Fruit fly (Drosophila melanogaster) ovary, adult (tissue): ENCODE data around the gene RnpS1.
A peak's percentile ranks its signal among the peaks of the same experiment; 100 is the strongest.

ENCODE experiments used
- CG17801 ChIP-seq: fragments of 200-800 bp; optimal IDR thresholded peaks from 2 replicates; lab custom pipeline; 2019; ENCODE audit warnings: missing biosample characterization, mild to moderate bottlenecking, missing genetic modification characterization, moderate library complexity; ENCODE audit not compliant: partially characterized antibody

RnpS1 gene

DNA sequence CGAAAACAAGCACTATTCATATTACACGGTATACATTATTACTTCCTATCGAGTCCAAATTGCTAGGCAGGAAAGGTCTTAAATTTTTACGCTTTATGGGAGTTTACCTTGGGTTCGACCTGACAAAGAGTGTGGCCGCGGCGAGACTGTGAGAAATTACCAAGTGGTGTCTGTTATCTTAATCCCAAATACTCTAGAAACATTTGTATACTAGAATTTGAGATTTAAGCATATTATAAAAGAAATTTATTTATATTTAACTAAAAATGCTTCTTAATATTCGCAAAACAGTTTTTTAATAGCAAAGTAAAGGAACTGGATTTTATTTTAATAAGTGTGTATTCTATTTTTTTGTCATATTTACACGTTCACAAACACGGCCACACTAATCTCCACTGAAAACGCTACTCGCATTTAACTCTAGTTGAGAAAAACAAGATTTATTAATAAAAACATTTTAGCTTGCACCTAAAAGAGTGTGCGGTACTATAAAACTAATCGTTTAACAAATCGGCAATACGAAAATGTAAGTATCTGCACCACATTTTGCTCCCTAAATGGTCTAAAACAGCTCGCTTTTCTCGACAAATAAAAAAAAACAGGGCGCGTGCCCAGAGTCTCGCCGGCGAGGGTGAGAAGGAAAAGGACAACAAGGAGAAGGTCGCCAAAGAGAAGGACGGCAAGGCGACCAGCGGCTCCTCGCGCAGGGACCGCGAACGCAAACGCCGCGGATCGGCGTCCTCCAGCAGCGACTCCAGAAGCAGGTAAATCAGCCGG is at the start of gene RnpS1, which contains the start of gene mura:
Gene RnpS1 (plus strand): TSS at position 376 of the 777 bp plus-strand sequence.
Gene mura (minus strand): TSS at position 148 of the 777 bp plus-strand sequence.
- TF ChIP-seq CG17801: no peak

DNA sequence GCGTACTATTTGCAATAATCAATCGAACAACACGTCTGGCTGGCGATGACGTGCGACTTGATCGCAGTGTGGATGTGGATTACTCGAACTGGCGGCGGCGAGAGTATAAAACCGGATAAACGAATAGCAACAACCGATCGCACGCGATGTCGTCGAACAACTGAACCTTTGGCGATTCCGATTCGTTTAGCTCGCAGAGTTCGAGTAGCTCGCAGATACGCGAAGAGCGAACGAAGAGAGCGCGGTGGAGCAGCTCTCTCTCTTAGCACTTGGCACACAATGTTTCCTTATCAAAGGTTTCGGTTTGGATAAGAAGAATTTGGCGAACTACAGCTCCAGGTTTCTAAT is 49.4 kb upstream of the RnpS1 start, which contains the start of gene RhoL:
Gene RhoL (minus strand): TSS at position 166 of the 348 bp plus-strand sequence.
- TF ChIP-seq CG17801: peak; percentile 68

DNA sequence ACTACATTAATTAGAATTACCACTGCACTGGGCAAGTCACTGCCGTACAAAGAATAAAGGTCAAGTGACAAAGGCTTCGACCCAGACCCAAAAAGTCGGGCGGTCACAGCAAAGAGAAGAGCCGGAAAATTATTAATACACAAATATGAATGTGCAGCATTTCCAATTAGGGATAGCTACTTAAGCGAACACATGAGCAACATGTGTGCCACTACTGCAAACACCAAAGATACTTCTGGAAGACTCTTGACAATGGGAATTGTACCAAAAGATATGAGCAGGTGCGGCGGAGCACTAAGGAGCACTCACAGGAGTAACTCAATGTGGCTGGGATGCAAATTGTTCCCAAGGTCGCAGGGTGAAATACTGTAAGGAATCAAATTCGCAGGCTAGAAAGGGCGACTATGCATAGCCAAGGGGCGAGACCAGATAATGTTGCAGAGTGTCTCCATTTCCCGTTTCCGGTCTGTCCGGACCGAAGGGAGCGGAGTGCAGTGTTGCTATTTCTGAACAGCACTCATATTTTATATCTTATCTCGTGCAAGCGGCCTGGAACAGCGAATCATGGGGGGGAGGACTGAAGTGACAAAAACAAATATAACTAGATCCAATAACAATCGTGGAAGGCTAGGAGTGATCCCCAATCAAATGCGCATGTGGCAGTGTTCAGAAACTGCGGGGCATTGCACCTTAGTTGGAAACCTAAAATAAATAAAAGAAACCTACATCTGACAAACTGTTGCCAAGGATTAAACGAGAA is 48.3 kb upstream of the RnpS1 start:
- no peak for TF ChIP-seq CG17801

DNA sequence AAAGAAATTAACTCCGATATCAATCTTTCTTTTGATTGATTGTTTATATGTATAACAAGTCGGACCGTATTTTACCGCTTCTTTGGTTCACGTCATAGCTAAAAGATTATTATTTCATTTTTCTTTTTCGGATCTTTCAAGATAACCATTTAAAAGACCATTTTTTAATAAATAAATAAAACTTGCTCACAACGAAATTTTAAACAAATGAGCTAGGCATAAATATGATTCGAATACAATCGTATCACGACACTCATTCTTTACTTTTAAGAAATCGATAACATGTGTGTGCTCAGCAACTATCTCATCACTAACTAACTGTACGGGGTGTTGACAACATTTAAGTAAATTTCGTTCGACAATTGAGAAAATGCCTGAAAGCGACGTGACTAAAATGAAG is 47.5 kb upstream of the RnpS1 start, which contains the start of gene CG8149:
Gene CG8149 (plus strand): TSS at position 302 of the 400 bp plus-strand sequence.
- TF ChIP-seq CG17801: peak; percentile 28

DNA sequence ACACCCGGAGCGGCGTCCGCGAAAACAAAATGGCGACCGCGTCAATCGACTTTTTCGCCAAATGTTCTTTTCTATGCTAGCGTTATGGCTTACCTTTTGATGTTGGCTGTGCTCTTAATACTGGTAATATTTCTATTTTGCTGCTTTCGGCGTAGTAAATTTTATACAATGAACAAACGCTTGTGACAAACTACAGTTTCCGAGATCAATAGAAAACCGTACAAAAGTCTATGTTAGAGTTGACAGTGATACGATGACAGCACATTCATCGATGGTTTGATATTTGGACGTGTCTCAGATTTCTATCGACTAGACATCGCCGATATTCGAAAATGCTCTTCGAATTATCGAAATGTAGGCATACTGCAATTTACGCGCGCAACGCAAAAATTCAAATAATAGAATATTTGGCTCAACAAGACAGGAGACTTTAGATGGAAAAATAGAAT is 41.7 kb upstream of the RnpS1 start, which contains the start of gene rump:
Gene rump (minus strand): TSS at position 255 of the 449 bp plus-strand sequence.
- TF ChIP-seq CG17801: no peak

DNA sequence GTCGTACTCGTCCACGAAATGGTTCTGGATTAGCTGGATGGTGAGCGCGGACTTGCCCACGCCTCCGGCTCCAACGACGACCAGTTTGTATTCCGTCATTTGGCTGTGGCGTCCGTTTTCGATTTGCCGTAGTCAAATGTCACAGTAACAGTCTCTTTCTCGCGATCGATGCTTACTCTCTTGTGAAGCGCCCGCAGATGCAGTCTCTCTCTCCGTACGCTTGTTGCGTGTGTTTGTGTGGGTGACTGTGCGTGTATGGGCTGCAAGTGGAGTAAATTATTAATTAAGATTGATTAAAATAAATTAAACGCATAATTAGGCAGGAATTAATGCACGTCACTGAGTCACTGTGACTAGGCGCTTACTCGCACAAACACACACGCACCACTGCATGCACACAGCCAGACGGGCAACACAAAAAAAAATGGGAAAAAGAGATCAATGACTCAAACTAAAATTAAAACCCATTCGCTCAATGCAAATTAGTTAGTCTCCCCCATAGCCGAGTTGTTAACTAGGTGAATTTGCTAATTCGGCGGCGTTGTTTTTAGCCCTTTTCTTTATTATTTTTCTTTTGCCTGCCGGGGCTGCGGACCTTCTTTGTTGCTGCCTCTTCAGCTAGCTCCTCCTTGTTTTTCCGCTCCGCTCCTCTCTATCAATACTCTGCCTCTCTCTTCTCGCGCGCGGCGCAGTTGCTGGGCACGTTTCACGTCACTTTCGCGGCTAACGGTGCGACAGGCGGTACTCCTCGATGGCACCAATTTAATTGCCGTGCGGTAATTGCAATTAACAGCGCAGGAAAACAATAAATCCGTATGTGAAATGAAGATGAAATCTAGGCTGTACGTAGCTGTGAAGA is 39.4 kb upstream of the RnpS1 start:
- TF ChIP-seq CG17801: no peak

DNA sequence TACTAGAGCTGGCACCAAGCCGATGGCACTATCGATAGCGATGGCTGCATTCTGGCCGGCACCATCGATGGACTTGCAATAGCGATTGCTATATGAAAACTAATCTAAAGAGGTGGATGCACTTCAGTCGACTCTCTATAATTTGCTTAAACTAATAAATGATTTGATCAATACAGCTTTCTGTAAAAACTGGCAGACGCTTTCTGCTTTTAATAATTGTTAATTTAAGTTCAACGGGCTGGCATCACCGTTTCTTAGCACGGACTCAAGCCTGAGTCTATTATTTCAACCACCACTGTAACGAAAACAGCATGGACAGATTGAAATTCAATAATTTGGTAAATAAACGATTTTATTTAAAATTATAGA is 38.8 kb upstream of the RnpS1 start, which contains the start of the genes Ras85D and Rlb1:
Gene Ras85D (minus strand): TSS at position 16 of the 369 bp plus-strand sequence.
Gene Rlb1 (plus strand): TSS at position 276 of the 369 bp plus-strand sequence.
- TF ChIP-seq CG17801: peak; percentile 66

DNA sequence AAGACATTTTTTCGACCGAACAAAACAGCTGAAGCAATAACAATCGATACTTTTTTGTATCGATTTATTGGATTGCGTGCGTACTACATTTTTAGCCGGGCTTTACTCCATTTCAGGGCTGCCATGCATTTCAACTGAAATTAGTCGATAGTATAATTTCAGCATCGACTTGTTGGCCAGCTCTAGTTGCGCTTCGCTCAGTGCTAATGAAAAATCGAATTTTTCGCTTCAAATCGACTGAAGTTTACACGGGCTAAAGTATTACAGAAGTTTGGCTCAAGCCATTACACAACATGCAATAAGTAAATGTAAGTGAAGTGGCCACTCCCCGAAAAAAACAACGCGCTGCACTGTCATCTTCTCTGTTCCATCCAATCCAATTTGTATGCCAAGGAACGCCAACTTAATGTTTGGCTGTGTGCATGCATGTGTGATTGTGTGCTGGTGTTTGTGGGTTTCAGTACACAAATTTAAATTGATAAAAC is 35.9 kb upstream of the RnpS1 start, which contains the start of the genes mRpL47, CG8176 and Kdm3:
Gene mRpL47 (minus strand): TSS at position 49 of the 485 bp plus-strand sequence.
Gene CG8176 (plus strand): TSS at position 148 of the 485 bp plus-strand sequence.
Gene Kdm3 (plus strand): TSS at position 148 of the 485 bp plus-strand sequence.
- peak; percentile 34 for TF ChIP-seq CG17801

DNA sequence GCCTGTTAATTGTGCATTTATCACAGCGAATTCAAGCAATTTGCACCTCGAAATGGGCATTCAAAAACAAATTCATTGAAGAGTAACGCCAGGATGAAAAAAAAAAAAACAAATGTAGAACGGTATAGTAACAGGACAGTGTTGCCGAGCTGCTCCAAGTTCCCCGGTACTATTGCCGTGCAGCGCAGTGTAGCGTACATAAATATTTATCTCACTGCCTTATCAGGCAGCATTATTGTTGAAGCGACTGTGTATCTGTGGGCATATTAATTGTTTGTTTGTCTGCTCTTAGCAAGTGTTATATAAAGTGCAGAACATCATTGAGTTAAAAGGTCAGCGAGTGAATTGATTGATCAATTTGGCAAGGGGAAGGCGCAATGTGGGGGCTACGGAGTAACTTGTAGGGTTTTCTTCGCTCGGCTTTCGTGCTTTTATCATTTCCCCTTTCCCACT is 35.4 kb upstream of the RnpS1 start:
- TF ChIP-seq CG17801: no peak

DNA sequence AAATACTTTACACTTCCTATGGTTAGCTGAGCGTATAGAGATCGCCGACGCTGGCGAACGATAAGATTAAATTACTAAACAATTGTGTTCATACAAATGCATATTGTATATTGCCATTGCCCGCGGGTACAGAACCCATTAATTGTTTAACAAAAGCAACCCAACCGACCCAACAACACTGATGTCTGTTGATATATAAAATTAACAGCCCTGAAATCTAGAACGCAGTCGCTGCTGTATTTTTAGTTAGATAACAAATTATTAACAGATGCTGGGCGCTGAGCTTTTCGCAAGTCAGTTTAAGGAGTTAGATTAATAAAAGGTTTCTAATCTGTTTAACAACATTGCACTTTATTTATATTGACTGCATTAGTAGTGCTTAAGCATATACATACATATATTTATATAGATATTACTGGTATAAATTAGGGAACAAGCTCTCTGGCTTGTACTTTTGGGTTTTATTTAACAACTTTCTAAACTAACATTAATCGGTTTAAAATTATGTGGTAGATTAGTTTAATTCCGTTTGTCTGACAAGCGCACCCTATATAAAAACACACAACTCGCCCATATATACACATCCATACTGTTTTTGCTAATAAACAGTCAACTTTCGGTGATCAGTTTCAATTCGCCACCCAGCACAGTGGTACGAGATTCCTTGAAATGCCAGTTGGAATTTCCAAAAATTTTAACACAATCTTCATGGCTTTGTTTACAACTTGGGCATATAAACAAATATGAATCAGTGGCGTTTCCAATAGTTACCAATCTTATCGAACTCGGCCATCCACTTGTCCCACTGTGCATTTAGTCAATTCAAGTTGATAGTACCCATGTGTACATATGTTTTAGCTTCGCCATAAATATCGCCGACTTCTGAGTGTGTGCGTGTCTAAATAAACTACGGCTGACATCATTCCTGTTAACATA is 23.7 kb upstream of the RnpS1 start:
- peak; percentile 71 for TF ChIP-seq CG17801

DNA sequence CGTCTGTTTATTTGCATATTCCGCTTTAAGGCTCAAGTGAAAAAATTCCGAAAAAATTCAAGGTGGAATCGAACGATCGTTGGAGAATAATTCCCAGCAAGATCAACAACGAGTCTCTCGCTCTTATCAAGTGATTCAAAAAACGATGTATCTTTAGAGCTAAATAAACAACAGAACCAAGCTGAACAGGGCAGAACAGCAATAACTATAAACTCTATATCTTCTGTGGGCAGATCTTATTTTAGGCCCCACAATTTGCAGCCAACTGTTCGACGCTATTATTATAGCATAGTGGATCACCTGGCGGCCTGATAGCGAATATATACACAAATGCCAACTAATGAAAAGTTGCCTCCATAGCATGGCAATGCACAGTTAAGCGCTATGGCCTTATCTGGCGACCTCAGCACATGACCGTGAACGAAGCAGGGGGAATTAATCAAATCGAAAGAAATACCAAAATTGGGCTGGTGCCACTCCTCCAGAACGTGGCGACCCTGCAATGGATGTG is 22.4 kb upstream of the RnpS1 start:
- no peak for TF ChIP-seq CG17801

DNA sequence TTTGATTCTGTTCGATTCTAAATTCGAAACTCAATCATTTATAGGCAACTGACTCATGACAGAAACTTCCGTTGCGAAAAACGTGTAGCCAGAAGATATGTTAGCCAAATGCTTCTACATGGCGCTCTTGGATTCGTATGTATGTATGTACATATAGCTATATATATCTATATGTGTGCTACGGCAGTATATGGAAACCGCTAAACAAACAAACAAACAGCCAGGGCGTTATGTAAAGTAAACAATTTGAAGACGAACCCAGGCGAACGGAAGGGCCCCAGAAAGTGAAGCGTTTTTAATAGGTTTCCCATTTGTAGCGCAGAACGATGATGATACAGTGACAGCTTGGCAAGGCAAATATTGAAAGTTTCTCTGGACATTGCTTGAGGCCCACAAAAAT is 21.9 kb upstream of the RnpS1 start:
- TF ChIP-seq CG17801: no peak

DNA sequence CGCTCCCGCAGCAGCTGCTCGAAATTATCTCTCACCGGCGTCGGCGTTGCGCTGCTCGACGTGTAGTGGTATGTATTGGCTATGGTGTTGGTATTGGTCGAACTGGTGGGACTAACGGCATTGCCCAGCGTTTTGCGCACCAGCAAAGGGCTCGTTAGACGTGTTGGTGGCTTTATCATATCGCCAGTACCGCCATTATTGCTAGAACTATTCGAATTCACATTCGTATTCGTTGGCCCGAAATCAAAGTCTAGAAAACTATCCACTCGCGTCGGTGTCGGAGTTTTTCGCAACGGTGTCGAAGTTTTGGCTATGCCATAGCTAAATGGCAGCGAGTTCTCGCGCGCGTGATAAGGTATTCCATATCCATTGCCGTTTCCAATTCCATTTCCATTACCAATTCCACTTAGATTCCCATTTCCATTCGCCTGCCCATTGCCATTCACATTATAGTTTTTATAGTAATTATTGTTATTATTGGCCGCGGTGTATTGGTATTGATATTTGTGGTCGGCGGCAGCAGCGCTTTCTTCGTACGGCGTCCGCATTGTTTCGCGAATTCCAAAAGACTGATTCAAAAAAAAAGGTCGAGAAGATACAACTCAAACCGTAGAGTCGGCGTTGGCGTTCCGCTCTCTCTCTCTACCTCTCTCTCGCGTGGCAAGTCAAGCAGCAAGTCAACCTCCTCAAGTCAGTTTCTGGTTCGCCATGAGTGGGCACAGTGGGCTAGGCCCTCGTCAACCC is 19.2 kb upstream of the RnpS1 start, which contains the start of gene by:
Gene by (minus strand): TSS at position 575 of the 744 bp plus-strand sequence.
- no peak for TF ChIP-seq CG17801
